Worm (Caenorhabditis elegans): ENCODE data around the gene K10F12.7.
A peak's percentile ranks its signal among the peaks of the same experiment; 100 is the strongest.

K10F12.7 gene

ce11 chrIII:382470-382869, at the start of gene K10F12.7:
Gene K10F12.7, minus strand, starts transcription at chrIII:382570.
- TF ChIP-seq ama-1 (optimal IDR thresholded peaks at IDR 0.05) (no peak), fax-1 (tag; optimal IDR thresholded peaks at IDR 0.05) (no peak), hlh-15 (tag; optimal IDR thresholded peaks at IDR 0.05) (no peak), elt-4 (tag; optimal IDR thresholded peaks at IDR 0.05) (no peak), C38D4.7 (GFP tag; optimal IDR thresholded peaks at IDR 0.05) (no peak), ceh-34 (tag; optimal IDR thresholded peaks at IDR 0.05) (no peak), nhr-232 (tag; optimal IDR thresholded peaks at IDR 0.05) (no peak), pax-1 (tag; optimal IDR thresholded peaks at IDR 0.05) (no peak), madf-2 (tag; optimal IDR thresholded peaks at IDR 0.05) (no peak), rnt-1 (tag; optimal IDR thresholded peaks at IDR 0.05) (no peak), unc-55 (GFP tag; optimal IDR thresholded peaks at IDR 0.05) (no peak)

- TF ChIP-seq syd-9 (tag; optimal IDR thresholded peaks at IDR 0.05) (no peak), C08G9.2 (tag; optimal IDR thresholded peaks at IDR 0.05) (no peak), hlh-8 (tag; optimal IDR thresholded peaks at IDR 0.05) (no peak), unc-3 (GFP tag; conservative IDR thresholded peaks at IDR 0.05) (no peak), unc-3 (tag; optimal IDR thresholded peaks at IDR 0.05) (no peak), dmd-4 (tag; optimal IDR thresholded peaks at IDR 0.05; ENCODE audit: borderline replicate concordance) (no peak), C38D4.7 (GFP tag; optimal IDR thresholded peaks at IDR 0.05) (no peak), pat-9 (tag; optimal IDR thresholded peaks at IDR 0.05) (no peak), lim-6 (tag; optimal IDR thresholded peaks at IDR 0.05) (no peak), pag-3 (tag; optimal IDR thresholded peaks at IDR 0.05; ENCODE audit: borderline replicate concordance) (no peak), unc-86 (tag; optimal IDR thresholded peaks at IDR 0.05) (no peak), pha-4 (tag; optimal IDR thresholded peaks at IDR 0.05) (no peak), odd-2 (tag; optimal IDR thresholded peaks at IDR 0.05) (no peak), tbx-7 (tag; optimal IDR thresholded peaks at IDR 0.05) (no peak), ceh-6 (GFP tag; optimal IDR thresholded peaks at IDR 0.05) (no peak)
Observed at ce11 chrIII:429038-429437, 46.7 kb upstream of the K10F12.7 start, which contains the start of gene cec-8. Gene cec-8, plus strand, starts transcription at chrIII:429338.

ce11 chrIII:423875-424274, 41.5 kb upstream of the K10F12.7 start:
- no peak for TF ChIP-seq ceh-19 (GFP tag; optimal IDR thresholded peaks at IDR 0.05)
- no peak for TF ChIP-seq dmd-4 (tag; optimal IDR thresholded peaks at IDR 0.05; ENCODE audit: borderline replicate concordance)
- no peak for TF ChIP-seq pax-1 (tag; optimal IDR thresholded peaks at IDR 0.05)
- TF ChIP-seq elt-2 (tag; optimal IDR thresholded peaks at IDR 0.05), result no peak
- no peak for TF ChIP-seq sox-4 (tag; optimal IDR thresholded peaks at IDR 0.05)
- no peak for TF ChIP-seq ceh-6 (GFP tag; optimal IDR thresholded peaks at IDR 0.05)
- no peak for TF ChIP-seq gmeb-2 (tag; optimal IDR thresholded peaks at IDR 0.05)
- TF ChIP-seq sdc-2 (tag; optimal IDR thresholded peaks at IDR 0.05), result no peak
- no peak for TF ChIP-seq pqm-1 (tag; optimal IDR thresholded peaks at IDR 0.05)
- TF ChIP-seq K02D7.2 (tag; optimal IDR thresholded peaks at IDR 0.05), result no peak
- TF ChIP-seq fkh-6 (tag; optimal IDR thresholded peaks at IDR 0.05), result no peak
- no peak for TF ChIP-seq fax-1 (tag; optimal IDR thresholded peaks at IDR 0.05)
- TF ChIP-seq unc-42 (tag; optimal IDR thresholded peaks at IDR 0.05), result no peak
- no peak for TF ChIP-seq rnt-1 (tag; optimal IDR thresholded peaks at IDR 0.05)
- no peak for TF ChIP-seq lin-11 (tag; optimal IDR thresholded peaks at IDR 0.05)

- peak; percentile 28 for TF ChIP-seq elt-2 (tag; optimal IDR thresholded peaks at IDR 0.05)
- no peak for TF ChIP-seq pat-9 (tag; optimal IDR thresholded peaks at IDR 0.05)
- TF ChIP-seq ceh-6 (GFP tag; optimal IDR thresholded peaks at IDR 0.05), result no peak
- no peak for TF ChIP-seq C38D4.7 (GFP tag; optimal IDR thresholded peaks at IDR 0.05)
- TF ChIP-seq ceh-9 (tag; optimal IDR thresholded peaks at IDR 0.05), result no peak
Observed at ce11 chrIII:422553-422952, 40.2 kb upstream of the K10F12.7 start.

- TF ChIP-seq tbx-2 (tag; optimal IDR thresholded peaks at IDR 0.05) (no peak), Y22D7AL.16 (tag; optimal IDR thresholded peaks at IDR 0.05) (no peak)
Observed at ce11 chrIII:418649-419048, 36.3 kb upstream of the K10F12.7 start, which contains the start of gene stim-1. Gene stim-1, minus strand, starts transcription at chrIII:418749.

Data from whole organism, late embryonic.